Worm (Caenorhabditis elegans) whole organism, L2 larva: Measurements from ENCODE around the gene cyp-35A5.

Experiments used
- C34F6.9 ChIP-seq: fragments of 150-350 bp; optimal IDR thresholded peaks from 2 replicates; lab custom pipeline; 2014; ENCODE audit warnings: missing biosample characterization, missing genetic modification characterization
- Y55F3AM.14 ChIP-seq: fragments of 200-800 bp; sonication (Bioruptor generic); optimal IDR thresholded peaks from 2 replicates; lab custom pipeline; 2018; ENCODE audit warnings: mild to moderate bottlenecking, missing genetic modification characterization, missing compliant biosample characterization
- ZK546.5 ChIP-seq: sonication (generic microtip); optimal IDR thresholded peaks from 2 replicates; lab custom pipeline; 2017; ENCODE audit warnings: missing biosample characterization, missing genetic modification characterization
- alr-1 ChIP-seq: fragments of 150-350 bp; optimal IDR thresholded peaks from 2 replicates; lab custom pipeline; 2014; ENCODE audit warnings: missing biosample characterization, missing genetic modification characterization
- aly-2 ChIP-seq: fragments of 150-350 bp; optimal IDR thresholded peaks from 2 replicates; lab custom pipeline; 2014; ENCODE audit warnings: missing biosample characterization, missing genetic modification characterization
- ama-1 ChIP-seq: fragments of 150-350 bp; optimal IDR thresholded peaks from 2 replicates; lab custom pipeline; 2018; ENCODE audit warnings: inconsistent platforms
- blmp-1 ChIP-seq: sonication (generic microtip); optimal IDR thresholded peaks from 2 replicates; lab custom pipeline; 2017; ENCODE audit warnings: missing genetic modification characterization, mild to moderate bottlenecking, missing compliant biosample characterization, antibody characterized with exemption, moderate library complexity; ENCODE audit not compliant: insufficient read depth
- ceh-16 ChIP-seq: fragments of 150-350 bp; optimal IDR thresholded peaks from 2 replicates; lab custom pipeline; 2014; ENCODE audit warnings: missing biosample characterization, missing genetic modification characterization
- crh-2 ChIP-seq: sonication (generic microtip); optimal IDR thresholded peaks from 2 replicates; lab custom pipeline; 2017; ENCODE audit warnings: missing biosample characterization, missing genetic modification characterization
- dmd-4 ChIP-seq: sonication (generic microtip); optimal IDR thresholded peaks from 2 replicates; lab custom pipeline; 2017; ENCODE audit warnings: missing biosample characterization, missing genetic modification characterization
- egl-27 ChIP-seq: sonication (generic microtip); optimal IDR thresholded peaks from 3 replicates; lab custom pipeline; 2017; ENCODE audit warnings: missing biosample characterization, missing genetic modification reagents, missing genetic modification characterization
- elt-1 ChIP-seq: fragments of 150-350 bp; optimal IDR thresholded peaks from 2 replicates; lab custom pipeline; 2014; ENCODE audit warnings: missing biosample characterization, missing genetic modification characterization
- elt-3 ChIP-seq: sonication (generic microtip); optimal IDR thresholded peaks from 2 replicates; lab custom pipeline; 2017; ENCODE audit warnings: missing biosample characterization, missing genetic modification characterization
- fos-1 ChIP-seq: fragments of 150-350 bp; optimal IDR thresholded peaks from 2 replicates; lab custom pipeline; 2014; ENCODE audit warnings: missing biosample characterization, missing genetic modification characterization
- gmeb-1 ChIP-seq: fragments of 150-350 bp; optimal IDR thresholded peaks from 2 replicates; lab custom pipeline; 2014; ENCODE audit warnings: missing biosample characterization, missing genetic modification characterization
- lin-11 ChIP-seq: fragments of 150-350 bp; sonication (generic microtip); optimal IDR thresholded peaks from 2 replicates; lab custom pipeline; 2014; ENCODE audit warnings: missing biosample characterization, missing genetic modification characterization, inconsistent platforms, mixed read lengths
- lsy-2 ChIP-seq, 2 experiments: fragments of 150-350 bp in 1 of 2; sonication (generic microtip) in 1 of 2; optimal IDR thresholded peaks; 2 replicates each; lab custom pipeline; 2014 to 2017; ENCODE audit warnings: missing biosample characterization in 2 of 2, missing genetic modification characterization in 2 of 2
- mab-5 ChIP-seq: fragments of 150-350 bp; optimal IDR thresholded peaks from 2 replicates; lab custom pipeline; 2014; ENCODE audit warnings: missing biosample characterization, missing genetic modification characterization
- mbf-1 ChIP-seq: sonication (generic microtip); optimal IDR thresholded peaks from 2 replicates; lab custom pipeline; 2017; ENCODE audit warnings: missing biosample characterization, missing genetic modification characterization
- nhr-10 ChIP-seq: sonication (generic microtip); optimal IDR thresholded peaks from 2 replicates; lab custom pipeline; 2017; ENCODE audit warnings: missing biosample characterization, missing genetic modification characterization
- nhr-11 ChIP-seq: fragments of 150-350 bp; optimal IDR thresholded peaks from 2 replicates; lab custom pipeline; 2014; ENCODE audit warnings: missing biosample characterization, missing genetic modification characterization
- nhr-12 ChIP-seq: fragments of 150-350 bp; optimal IDR thresholded peaks from 2 replicates; lab custom pipeline; 2014; ENCODE audit warnings: missing biosample characterization, missing genetic modification characterization
- nhr-129 ChIP-seq: fragments of 150-350 bp; optimal IDR thresholded peaks from 2 replicates; lab custom pipeline; 2014; ENCODE audit warnings: missing biosample characterization, missing genetic modification characterization
- nhr-21 ChIP-seq: fragments of 150-350 bp; optimal IDR thresholded peaks from 2 replicates; lab custom pipeline; 2014; ENCODE audit warnings: missing biosample characterization, missing genetic modification characterization
- nhr-23 ChIP-seq: fragments of 150-350 bp; optimal IDR thresholded peaks from 2 replicates; lab custom pipeline; 2014; ENCODE audit warnings: missing biosample characterization, missing genetic modification reagents, missing genetic modification characterization
- nhr-25 ChIP-seq: fragments of 150-350 bp; sonication (generic microtip); optimal IDR thresholded peaks from 3 replicates; lab custom pipeline; 2014; ENCODE audit warnings: missing biosample characterization, missing genetic modification characterization
- nhr-6 ChIP-seq: fragments of 150-350 bp; optimal IDR thresholded peaks from 2 replicates; lab custom pipeline; 2014; ENCODE audit warnings: missing biosample characterization, missing genetic modification characterization
- nhr-77 ChIP-seq: fragments of 150-350 bp; optimal IDR thresholded peaks from 2 replicates; lab custom pipeline; 2014; ENCODE audit warnings: missing biosample characterization, missing genetic modification characterization
- peb-1 ChIP-seq: fragments of 150-350 bp; optimal IDR thresholded peaks from 2 replicates; lab custom pipeline; 2014; ENCODE audit warnings: missing biosample characterization, missing genetic modification characterization
- sem-4 ChIP-seq: fragments of 150-350 bp; optimal IDR thresholded peaks from 2 replicates; lab custom pipeline; 2014; ENCODE audit warnings: missing biosample characterization, missing genetic modification reagents, missing genetic modification characterization
- skn-1 ChIP-seq: sonication (generic microtip); optimal IDR thresholded peaks from 2 replicates; lab custom pipeline; 2017; ENCODE audit warnings: missing biosample characterization, missing genetic modification characterization
- sma-3 ChIP-seq: sonication (generic microtip); optimal IDR thresholded peaks from 2 replicates; lab custom pipeline; 2016; ENCODE audit warnings: missing genetic modification reagents, missing genetic modification characterization, missing compliant biosample characterization
- sma-9 ChIP-seq, 2 experiments: fragments of 150-350 bp in 1 of 2; sonication (generic microtip) in 1 of 2; optimal IDR thresholded peaks; 2 replicates each; lab custom pipeline; 2014 to 2016; ENCODE audit warnings: missing genetic modification characterization in 2 of 2, mild to moderate bottlenecking in 1 of 2, missing biosample characterization in 1 of 2, missing compliant biosample characterization in 1 of 2, missing genetic modification reagents in 1 of 2, moderate library complexity in 1 of 2
- snpc-4 ChIP-seq: fragments of 150-350 bp; optimal IDR thresholded peaks from 2 replicates; lab custom pipeline; 2014; ENCODE audit warnings: missing biosample characterization, missing genetic modification characterization
- unc-39 ChIP-seq: fragments of 150-350 bp; optimal IDR thresholded peaks from 2 replicates; lab custom pipeline; 2014; ENCODE audit warnings: missing biosample characterization, missing genetic modification characterization
- unc-55 ChIP-seq: fragments of 150-350 bp; sonication (generic microtip); optimal IDR thresholded peaks from 3 replicates; lab custom pipeline; 2014; ENCODE audit warnings: missing biosample characterization, missing genetic modification reagents, missing genetic modification characterization
- unc-62 ChIP-seq: fragments of 150-350 bp; optimal IDR thresholded peaks from 2 replicates; lab custom pipeline; 2014; ENCODE audit warnings: missing biosample characterization, missing genetic modification reagents, missing genetic modification characterization
- zag-1 ChIP-seq: fragments of 150-350 bp; optimal IDR thresholded peaks from 2 replicates; lab custom pipeline; 2014; ENCODE audit warnings: missing biosample characterization, missing genetic modification characterization
- ztf-11 ChIP-seq: sonication (generic microtip); optimal IDR thresholded peaks from 2 replicates; lab custom pipeline; 2017; ENCODE audit warnings: missing biosample characterization, missing genetic modification characterization
- ztf-4 ChIP-seq: fragments of 150-350 bp; optimal IDR thresholded peaks from 2 replicates; lab custom pipeline; 2014; ENCODE audit warnings: missing biosample characterization, missing genetic modification characterization

Gene cyp-35A5

ce11 chrV:3980228-3980933 is 44.3 kb downstream of the cyp-35A5 start:
- peak; percentile 33 for TF ChIP-seq sma-9 (GFP tag; optimal IDR thresholded peaks at IDR 0.05; lab: Kevin White, UChicago)
- TF ChIP-seq sma-9 (tag; optimal IDR thresholded peaks at IDR 0.05; lab: Kevin White, UChicago), result no peak
- TF ChIP-seq elt-3 (tag; lab: Kevin White, UChicago), result no peak
- peak; percentile 23 for TF ChIP-seq ama-1 (lab: Kevin White, UChicago)
- peak; percentile 21 for TF ChIP-seq sma-3 (GFP tag; lab: Kevin White, UChicago)
- peak; percentile 68 for TF ChIP-seq nhr-21 (tag; lab: Kevin White, UChicago)
- TF ChIP-seq nhr-25, result no peak

DNA sequence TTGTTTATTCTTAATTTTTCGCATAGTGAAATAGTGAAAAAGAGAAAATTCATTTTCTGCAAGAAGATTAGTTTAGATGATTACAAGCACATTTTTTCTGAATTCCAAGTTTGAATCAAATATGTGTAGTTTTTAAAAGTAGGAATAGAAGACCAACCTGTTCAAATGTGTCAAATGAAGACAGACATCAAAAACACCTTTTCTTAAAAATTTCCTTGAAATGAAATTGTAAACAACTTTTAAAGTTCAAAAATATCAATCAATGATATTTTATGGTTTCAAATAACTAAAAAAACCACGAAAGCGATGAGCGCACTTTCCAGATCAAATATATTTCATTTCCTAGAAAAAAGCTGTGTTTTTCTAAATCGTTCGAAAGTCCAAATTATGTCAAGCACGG is 45.6 kb downstream of the cyp-35A5 start, which contains the start of gene nlp-30:
Gene nlp-30, plus strand, starts transcription at position 301 of the 400 bp plus-strand sequence.
- TF ChIP-seq ama-1 (lab: Kevin White, UChicago) (no peak), sma-9 (GFP tag; optimal IDR thresholded peaks at IDR 0.05; lab: Kevin White, UChicago) (no peak), sma-9 (tag; optimal IDR thresholded peaks at IDR 0.05; lab: Kevin White, UChicago) (no peak), mab-5 (tag; lab: Kevin White, UChicago) (no peak), C34F6.9 (tag; lab: Kevin White, UChicago) (no peak), fos-1 (tag; lab: Kevin White, UChicago) (no peak), blmp-1 (tag; lab: Kevin White, UChicago) (no peak), nhr-11 (tag; lab: Kevin White, UChicago) (no peak), ztf-11 (tag; lab: Kevin White, UChicago) (no peak), mbf-1 (tag; lab: Kevin White, UChicago) (no peak), ceh-16 (tag; lab: Kevin White, UChicago) (no peak)

DNA sequence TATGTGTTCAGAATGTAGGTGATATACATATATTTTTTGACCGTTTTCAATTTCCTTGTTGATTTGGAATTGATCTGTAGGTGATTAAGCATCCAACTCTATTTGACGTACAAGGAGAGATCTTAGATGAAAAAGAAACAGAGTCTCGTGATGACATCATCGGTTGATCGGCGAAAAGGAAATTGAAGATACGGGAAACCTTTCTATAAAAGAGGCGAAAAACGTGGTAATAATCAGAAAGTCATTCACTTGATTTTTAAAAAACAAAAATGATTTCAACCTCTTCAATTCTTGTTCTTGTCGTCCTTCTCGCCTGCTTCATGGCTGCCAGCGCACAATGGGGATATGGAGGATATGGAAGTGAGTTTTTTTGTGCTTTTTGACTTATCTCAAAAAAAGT is 48.1 kb downstream of the cyp-35A5 start, which contains the start of gene nlp-29:
Gene nlp-29, plus strand, starts transcription at position 248 of the 400 bp plus-strand sequence.
- TF ChIP-seq Y55F3AM.14 (no peak), lsy-2 (tag; optimal IDR thresholded peaks at IDR 0.05; lab: Kevin White, UChicago) (no peak), sma-9 (GFP tag; optimal IDR thresholded peaks at IDR 0.05; lab: Kevin White, UChicago) (peak; percentile 63), sma-9 (tag; optimal IDR thresholded peaks at IDR 0.05; lab: Kevin White, UChicago) (no peak), dmd-4 (tag; lab: Kevin White, UChicago) (no peak), C34F6.9 (tag; lab: Kevin White, UChicago) (no peak), nhr-23 (no peak), egl-27 (tag; lab: Kevin White, UChicago) (no peak), crh-2 (tag; lab: Kevin White, UChicago) (peak; percentile 49), unc-55 (GFP tag; lab: Kevin White, UChicago) (no peak), unc-62 (GFP tag; lab: Kevin White, UChicago) (no peak), nhr-12 (tag; lab: Kevin White, UChicago) (no peak), nhr-25 (peak; percentile 77), ztf-4 (no peak), elt-1 (no peak), zag-1 (tag; lab: Kevin White, UChicago) (no peak), snpc-4 (tag; lab: Kevin White, UChicago) (no peak), unc-39 (no peak), nhr-10 (tag; lab: Kevin White, UChicago) (no peak), nhr-21 (tag; lab: Kevin White, UChicago) (peak; percentile 59), gmeb-1 (tag; lab: Kevin White, UChicago) (no peak), nhr-77 (no peak), nhr-6 (no peak), skn-1 (no peak), aly-2 (tag; lab: Kevin White, UChicago) (no peak), mbf-1 (tag; lab: Kevin White, UChicago) (no peak), ztf-11 (tag; lab: Kevin White, UChicago) (no peak), sma-3 (GFP tag; lab: Kevin White, UChicago) (peak; percentile 79), nhr-11 (tag; lab: Kevin White, UChicago) (no peak), peb-1 (no peak), nhr-129 (tag; lab: Kevin White, UChicago) (no peak), sem-4 (tag; lab: Kevin White, UChicago) (no peak), ama-1 (lab: Kevin White, UChicago) (no peak), fos-1 (tag; lab: Kevin White, UChicago) (no peak), lin-11 (no peak), alr-1 (tag; lab: Kevin White, UChicago) (no peak), ZK546.5 (tag; lab: Kevin White, UChicago) (no peak), blmp-1 (tag; lab: Kevin White, UChicago) (peak; percentile 50)
